Fruit fly (Drosophila melanogaster): ENCODE results near the gene niki.

niki gene

DNA sequence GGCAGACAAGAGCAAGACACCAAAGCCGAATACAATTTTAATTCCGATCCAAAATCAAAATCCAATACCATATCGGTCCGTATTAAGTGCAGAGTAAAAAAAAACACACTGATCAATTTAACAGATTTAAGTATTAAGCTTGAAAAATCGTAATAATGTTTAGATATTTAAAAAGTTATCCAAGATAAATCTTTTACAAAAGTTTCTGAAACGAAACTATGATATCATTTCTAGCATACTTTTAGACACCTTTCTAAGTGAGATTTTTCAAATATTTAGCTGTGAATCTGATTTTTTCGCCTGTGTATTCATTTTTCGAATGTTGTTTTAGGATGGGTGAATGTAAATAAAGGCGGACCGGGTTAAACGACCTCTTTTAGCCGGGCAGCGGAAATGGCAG lies 48.3 kb downstream of the niki start:
- TF ChIP-seq Mnt (GFP tag; optimal IDR thresholded peaks at IDR 0.05) (no peak), kay (GFP tag; ENCODE audit: borderline replicate concordance) (no peak), CG12768 (GFP tag; optimal IDR thresholded peaks at IDR 0.05) (no peak), CG1620 (GFP tag; optimal IDR thresholded peaks at IDR 0.05) (no peak), CG14711 (tag; optimal IDR thresholded peaks at IDR 0.05) (no peak), CG33017 (tag; optimal IDR thresholded peaks at IDR 0.05) (no peak), bab1 (GFP tag; optimal IDR thresholded peaks at IDR 0.05) (no peak), cnc (optimal IDR thresholded peaks at IDR 0.05) (no peak), Hr96 (GFP tag; optimal IDR thresholded peaks at IDR 0.05) (no peak)

dm6 chr3R:24773422-24773821 lies 52.0 kb downstream of the niki start:
- TF ChIP-seq CG33017 (tag; optimal IDR thresholded peaks at IDR 0.05) (no peak), CG11617 (GFP tag; optimal IDR thresholded peaks at IDR 0.05) (no peak), ovo (GFP tag; optimal IDR thresholded peaks at IDR 0.05) (no peak), toe (GFP tag; optimal IDR thresholded peaks at IDR 0.05) (no peak), CG14711 (tag; optimal IDR thresholded peaks at IDR 0.05) (no peak)

dm6 chr3R:24773016-24773415 lies 52.4 kb downstream of the niki start:
- no peak for TF ChIP-seq CG12768 (GFP tag; optimal IDR thresholded peaks at IDR 0.05)
- no peak for TF ChIP-seq cic (GFP tag; optimal IDR thresholded peaks at IDR 0.05)
- no peak for TF ChIP-seq Mnt (GFP tag; optimal IDR thresholded peaks at IDR 0.05)
- TF ChIP-seq CG33017 (tag; optimal IDR thresholded peaks at IDR 0.05): no peak
- no peak for TF ChIP-seq pad (GFP tag; optimal IDR thresholded peaks at IDR 0.05)
- TF ChIP-seq CG5204 (GFP tag; optimal IDR thresholded peaks at IDR 0.05): no peak
- no peak for TF ChIP-seq toe (GFP tag; optimal IDR thresholded peaks at IDR 0.05)
- no peak for TF ChIP-seq ovo (GFP tag; optimal IDR thresholded peaks at IDR 0.05)
- no peak for TF ChIP-seq CG14711 (tag; optimal IDR thresholded peaks at IDR 0.05)
- no peak for TF ChIP-seq tj (GFP tag; optimal IDR thresholded peaks at IDR 0.05)
- TF ChIP-seq Clk (GFP tag; optimal IDR thresholded peaks at IDR 0.05): no peak
- no peak for TF ChIP-seq CG1620 (GFP tag; optimal IDR thresholded peaks at IDR 0.05)
- no peak for TF ChIP-seq Hr96 (GFP tag; optimal IDR thresholded peaks at IDR 0.05)
- no peak for TF ChIP-seq cnc (optimal IDR thresholded peaks at IDR 0.05)
- TF ChIP-seq CG11617 (GFP tag; optimal IDR thresholded peaks at IDR 0.05): no peak
- TF ChIP-seq Crg-1 (GFP tag; optimal IDR thresholded peaks at IDR 0.05): no peak

All from whole organism, adult.